Worm (Caenorhabditis elegans) whole organism, L1 larva: ENCODE measurements around the gene B0393.7.

Experiments
- aly-2 ChIP-seq: fragments of 150-350 bp; optimal IDR thresholded peaks from 2 replicates; lab custom pipeline; 2014; ENCODE audit warnings: missing biosample characterization, missing genetic modification characterization
- dpl-1 ChIP-seq, 3 experiments: fragments of 150-350 bp in 2 of 3; sonication (generic microtip) in 1 of 3; optimal IDR thresholded peaks; 2 replicates each; lab custom pipeline; 2014 to 2017; ENCODE audit warnings: missing biosample characterization in 3 of 3, missing genetic modification characterization in 3 of 3, missing genetic modification reagents in 3 of 3
- dsc-1 ChIP-seq: sonication (generic microtip); optimal IDR thresholded peaks from 2 replicates; lab custom pipeline; 2016; ENCODE audit warnings: mild to moderate bottlenecking, missing genetic modification characterization, missing compliant biosample characterization
- egl-27 ChIP-seq, 2 experiments: fragments of 150-350 bp in 1 of 2; sonication (generic microtip); optimal IDR thresholded peaks; 3 replicates each; lab custom pipeline; 2017 to 2018; ENCODE audit warnings: missing biosample characterization in 2 of 2, missing genetic modification characterization in 2 of 2, missing genetic modification reagents in 2 of 2
- elt-2 ChIP-seq: sonication (generic microtip); optimal IDR thresholded peaks from 2 replicates; lab custom pipeline; 2016; ENCODE audit warnings: missing genetic modification characterization, mild to moderate bottlenecking, inconsistent platforms, missing compliant biosample characterization, missing genetic modification reagents
- fkh-10 ChIP-seq: sonication (generic microtip); optimal IDR thresholded peaks from 2 replicates; lab custom pipeline; 2017; ENCODE audit warnings: missing biosample characterization, missing genetic modification reagents, missing genetic modification characterization
- grh-1 ChIP-seq: fragments of 200-800 bp; sonication (Bioruptor generic); IDR thresholded peaks from 2 replicates; pipeline ENCODE4 v1.3.6; 2022; ENCODE audit warnings: missing genetic modification reagents, missing genetic modification characterization, missing compliant biosample characterization
- hlh-17 ChIP-seq: fragments of 200-800 bp; sonication (Bioruptor generic); optimal IDR thresholded peaks from 2 replicates; lab custom pipeline; 2018; ENCODE audit warnings: missing genetic modification characterization, mild to moderate bottlenecking, missing compliant biosample characterization, moderate library complexity, borderline replicate concordance
- irx-1 ChIP-seq: sonication (generic microtip); optimal IDR thresholded peaks from 2 replicates; lab custom pipeline; 2016; ENCODE audit warnings: missing genetic modification characterization, missing compliant biosample characterization
- jun-1 ChIP-seq: fragments of 150-350 bp; optimal IDR thresholded peaks from 2 replicates; lab custom pipeline; 2014; ENCODE audit warnings: missing biosample characterization, missing genetic modification reagents, missing genetic modification characterization
- lin-39 ChIP-seq: fragments of 150-350 bp; optimal IDR thresholded peaks from 2 replicates; lab custom pipeline; 2014; ENCODE audit warnings: missing biosample characterization, missing genetic modification reagents, missing genetic modification characterization
- lsy-2 ChIP-seq, 2 experiments: fragments of 150-350 bp; optimal IDR thresholded peaks; 2 replicates each; lab custom pipeline; 2014; ENCODE audit warnings: missing biosample characterization in 2 of 2, missing genetic modification characterization in 2 of 2
- mdl-1 ChIP-seq, 2 experiments: fragments of 150-350 bp; optimal IDR thresholded peaks; 2 replicates each; lab custom pipeline; 2014 to 2017; ENCODE audit warnings: missing biosample characterization in 2 of 2, missing genetic modification characterization in 2 of 2, inconsistent platforms in 1 of 2
- nhr-19 ChIP-seq: fragments of 200-800 bp; sonication (Bioruptor generic); conservative IDR thresholded peaks from 2 replicates; pipeline ENCODE4 v1.3.6; 2022; ENCODE audit warnings: missing genetic modification characterization, missing compliant biosample characterization
- nhr-237 ChIP-seq: fragments of 150-350 bp; optimal IDR thresholded peaks from 2 replicates; lab custom pipeline; 2014; ENCODE audit warnings: missing biosample characterization, missing genetic modification characterization
- nhr-76 ChIP-seq: sonication (generic microtip); optimal IDR thresholded peaks from 2 replicates; lab custom pipeline; 2017; ENCODE audit warnings: missing biosample characterization, missing genetic modification characterization
- nhr-77 ChIP-seq: fragments of 150-350 bp; optimal IDR thresholded peaks from 2 replicates; lab custom pipeline; 2014; ENCODE audit warnings: missing biosample characterization, missing genetic modification characterization
- nhr-84 ChIP-seq: sonication (generic microtip); optimal IDR thresholded peaks from 2 replicates; lab custom pipeline; 2017; ENCODE audit warnings: missing biosample characterization, missing genetic modification characterization
- pag-3 ChIP-seq: sonication (generic microtip); optimal IDR thresholded peaks from 2 replicates; lab custom pipeline; 2017; ENCODE audit warnings: missing genetic modification characterization, mild to moderate bottlenecking, missing compliant biosample characterization, antibody characterized with exemption, borderline replicate concordance; ENCODE audit not compliant: insufficient read depth
- rnt-1 ChIP-seq: sonication (generic microtip); optimal IDR thresholded peaks from 2 replicates; lab custom pipeline; 2016; ENCODE audit warnings: mild to moderate bottlenecking, missing genetic modification characterization, moderate library complexity, missing compliant biosample characterization
- snu-23 ChIP-seq: sonication (generic microtip); optimal IDR thresholded peaks from 2 replicates; lab custom pipeline; 2016; ENCODE audit warnings: missing genetic modification characterization, missing compliant biosample characterization
- tbx-2 ChIP-seq: sonication (generic microtip); optimal IDR thresholded peaks from 2 replicates; lab custom pipeline; 2016; ENCODE audit warnings: missing genetic modification characterization, missing compliant biosample characterization
- vab-15 ChIP-seq: sonication (generic microtip); optimal IDR thresholded peaks from 2 replicates; lab custom pipeline; 2017; ENCODE audit warnings: missing genotype, mild to moderate bottlenecking, missing genetic modification characterization, missing compliant biosample characterization

The B0393.7 gene

ce11 chrIII:4731295-4731988 lies 46.5 kb downstream of the B0393.7 start, which contains the start of gene F17C8.3 (continued):
- TF ChIP-seq vab-15 (tag; lab: Kevin White, UChicago) = no peak
- peak in 1 of 2 experiments; percentile 19 for TF ChIP-seq mdl-1 (tag; optimal IDR thresholded peaks at IDR 0.05; lab: Kevin White, UChicago)
- no peak for TF ChIP-seq egl-27 (tag; optimal IDR thresholded peaks at IDR 0.05; lab: Kevin White, UChicago)
- peak; percentile 51 for TF ChIP-seq lin-39 (tag; lab: Kevin White, UChicago)
- no peak for TF ChIP-seq irx-1 (tag; lab: Kevin White, UChicago)
- no peak for TF ChIP-seq grh-1 (GFP tag; lab: Robert Waterston, UW)
- TF ChIP-seq tbx-2 = no peak
- TF ChIP-seq nhr-76 (tag; lab: Kevin White, UChicago) = no peak
- peak; percentile 32 for TF ChIP-seq pag-3 (tag; lab: Kevin White, UChicago)
- TF ChIP-seq jun-1 (tag; lab: Kevin White, UChicago) = no peak
- peak; percentile 54 to 70 for TF ChIP-seq lsy-2 (tag; optimal IDR thresholded peaks at IDR 0.05; lab: Kevin White, UChicago)
- peak in 1 of 3 experiments; percentile 5 for TF ChIP-seq dpl-1 (GFP tag; optimal IDR thresholded peaks at IDR 0.05; lab: Kevin White, UChicago)
- no peak for TF ChIP-seq fkh-10
- peak; percentile 50 for TF ChIP-seq nhr-19
- TF ChIP-seq dsc-1 (tag; lab: Kevin White, UChicago) = peak; percentile 88
- peak; percentile 56 for TF ChIP-seq rnt-1 (tag; lab: Kevin White, UChicago)
- TF ChIP-seq snu-23 = peak; percentile 53
- no peak for TF ChIP-seq hlh-17
- TF ChIP-seq elt-2 (tag; lab: Kevin White, UChicago) = no peak
- TF ChIP-seq aly-2 (tag; lab: Kevin White, UChicago) = no peak
- no peak for TF ChIP-seq nhr-84 (tag; lab: Kevin White, UChicago)
- no peak for TF ChIP-seq nhr-77 (tag; lab: Kevin White, UChicago)
- TF ChIP-seq nhr-237 = no peak
